Fruit fly (Drosophila melanogaster) whole organism, embryonic: ENCODE results near the gene CG17154.

Experiments
- Blimp-1 ChIP-seq: fragments of 200-800 bp; sonication (Bioruptor generic); optimal IDR thresholded peaks from 3 replicates; lab custom pipeline; 2018; ENCODE audit warnings: missing biosample characterization, missing genetic modification characterization, mild to moderate bottlenecking, moderate library complexity, missing genetic modification reagents
- CG10366 ChIP-seq: fragments of 200-800 bp; sonication (Bioruptor generic); IDR thresholded peaks from 2 replicates; pipeline ENCODE4 v1.3.6; 2022; ENCODE audit warnings: missing biosample characterization, missing genetic modification characterization
- CG11093 ChIP-seq: fragments of 200-800 bp; sonication (Bioruptor generic); IDR thresholded peaks from 3 replicates; pipeline ENCODE4 v1.3.6; 2022; ENCODE audit warnings: missing biosample characterization, missing genetic modification characterization
- CG12942 ChIP-seq: fragments of 200-800 bp; sonication (Bioruptor generic); optimal IDR thresholded peaks from 3 replicates; lab custom pipeline; 2016; ENCODE audit warnings: missing biosample characterization, missing genetic modification characterization
- CG13123 ChIP-seq: fragments of 200-800 bp; sonication (Bioruptor generic); optimal IDR thresholded peaks from 2 replicates; lab custom pipeline; 2016; ENCODE audit warnings: missing biosample characterization, missing genetic modification characterization
- CG13424 ChIP-seq: fragments of 200-800 bp; sonication (Bioruptor generic); optimal IDR thresholded peaks from 2 replicates; lab custom pipeline; 2019; ENCODE audit warnings: missing biosample characterization, mild to moderate bottlenecking, missing genetic modification characterization, moderate library complexity
- CG14050 ChIP-seq: fragments of 200-800 bp; sonication (Bioruptor generic); IDR thresholded peaks from 3 replicates; pipeline ENCODE4 v1.3.6; 2022; ENCODE audit warnings: missing biosample characterization, missing genetic modification characterization
- CG1529 ChIP-seq: fragments of 200-800 bp; sonication (Bioruptor generic); optimal IDR thresholded peaks from 3 replicates; lab custom pipeline; 2018; ENCODE audit warnings: missing biosample characterization, missing genetic modification characterization
- CG15479 ChIP-seq: fragments of 200-800 bp; sonication (Bioruptor generic); optimal IDR thresholded peaks from 3 replicates; lab custom pipeline; 2019; ENCODE audit warnings: missing biosample characterization, mild to moderate bottlenecking, missing genetic modification characterization, moderate library complexity
- CG15514 ChIP-seq: fragments of 200-800 bp; sonication (Bioruptor generic); optimal IDR thresholded peaks from 3 replicates; lab custom pipeline; 2017; ENCODE audit warnings: missing biosample characterization, missing genetic modification characterization, mild to moderate bottlenecking, moderate library complexity, missing genetic modification reagents
- CG15601 ChIP-seq: fragments of 200-800 bp; sonication (Bioruptor generic); optimal IDR thresholded peaks from 3 replicates; lab custom pipeline; 2019; ENCODE audit warnings: missing biosample characterization, mild to moderate bottlenecking, missing genetic modification characterization, moderate library complexity
- CG15696 ChIP-seq: fragments of 200-800 bp; sonication (Bioruptor generic); optimal IDR thresholded peaks from 2 replicates; lab custom pipeline; 2019; ENCODE audit warnings: missing biosample characterization, mild to moderate bottlenecking, missing genetic modification characterization, moderate library complexity
- CG1603 ChIP-seq: fragments of 200-800 bp; sonication (Bioruptor generic); optimal IDR thresholded peaks from 2 replicates; lab custom pipeline; 2019; ENCODE audit warnings: missing biosample characterization, mild to moderate bottlenecking, missing genetic modification characterization, moderate library complexity
- CG16815 ChIP-seq: fragments of 200-800 bp; sonication (Bioruptor generic); optimal IDR thresholded peaks from 3 replicates; lab custom pipeline; 2017; ENCODE audit warnings: missing biosample characterization, mild to moderate bottlenecking, missing genetic modification characterization
- CG3065 ChIP-seq: fragments of 200-800 bp; sonication (Bioruptor generic); optimal IDR thresholded peaks from 2 replicates; lab custom pipeline; 2016; ENCODE audit warnings: missing biosample characterization, missing genetic modification characterization
- CG32767 ChIP-seq: fragments of 200-800 bp; sonication (Bioruptor generic); IDR thresholded peaks from 2 replicates; pipeline ENCODE4 v1.3.6; 2022; ENCODE audit warnings: missing biosample characterization, missing genetic modification characterization
- CG33213 ChIP-seq: fragments of 200-800 bp; sonication (Bioruptor generic); optimal IDR thresholded peaks from 3 replicates; lab custom pipeline; 2016; ENCODE audit warnings: missing biosample characterization, missing genetic modification characterization
- CG33557 ChIP-seq: fragments of 200-800 bp; sonication (Bioruptor generic); optimal IDR thresholded peaks from 2 replicates; lab custom pipeline; 2019; ENCODE audit warnings: missing biosample characterization, mild to moderate bottlenecking, missing genetic modification characterization, moderate library complexity
- CG3847 ChIP-seq: fragments of 200-800 bp; sonication (Bioruptor generic); IDR thresholded peaks from 2 replicates; pipeline ENCODE4 v1.3.6; 2022; ENCODE audit warnings: missing biosample characterization, missing genetic modification characterization
- CG4820 ChIP-seq: fragments of 200-800 bp; sonication (Bioruptor generic); optimal IDR thresholded peaks from 3 replicates; lab custom pipeline; 2016; ENCODE audit warnings: missing biosample characterization, missing genetic modification characterization
- CG8924 ChIP-seq: fragments of 200-800 bp; optimal IDR thresholded peaks from 3 replicates; lab custom pipeline; 2019; ENCODE audit warnings: missing biosample characterization, mild to moderate bottlenecking, missing genetic modification characterization, moderate library complexity
- CG9876 ChIP-seq: fragments of 200-800 bp; sonication (Bioruptor generic); optimal IDR thresholded peaks from 2 replicates; lab custom pipeline; 2016; ENCODE audit warnings: missing biosample characterization, missing genetic modification characterization
- D ChIP-seq, 2 experiments: fragments of 200-800 bp in 1 of 2; fragments of >200 bp in 1 of 2; sonication (Bioruptor generic) in 1 of 2; optimal IDR thresholded peaks; 2 replicates in 1 of 2; 3 replicates in 1 of 2; lab custom pipeline; 2017; ENCODE audit warnings: mild to moderate bottlenecking in 1 of 2, missing biosample characterization in 1 of 2, missing genetic modification characterization in 1 of 2, missing genetic modification reagents in 1 of 2
- D19A ChIP-seq: fragments of 200-800 bp; optimal IDR thresholded peaks from 3 replicates; lab custom pipeline; 2019; ENCODE audit warnings: missing biosample characterization, mild to moderate bottlenecking, missing genetic modification characterization, moderate library complexity
- ERR ChIP-seq: fragments of 200-800 bp; sonication (Bioruptor generic); optimal IDR thresholded peaks from 2 replicates; lab custom pipeline; 2016; ENCODE audit warnings: missing biosample characterization, missing genetic modification characterization
- Hmx ChIP-seq: fragments of 200-800 bp; sonication (Bioruptor generic); optimal IDR thresholded peaks from 2 replicates; lab custom pipeline; 2016; ENCODE audit warnings: missing biosample characterization, missing genetic modification characterization
- Kr ChIP-seq: fragments of 200-800 bp; sonication (Bioruptor generic); optimal IDR thresholded peaks from 2 replicates; lab custom pipeline; 2017; ENCODE audit warnings: missing biosample characterization, mild to moderate bottlenecking, missing genetic modification characterization
- Mad ChIP-seq: fragments of 200-800 bp; sonication (Bioruptor generic); optimal IDR thresholded peaks from 2 replicates; lab custom pipeline; 2016; ENCODE audit warnings: missing biosample characterization, missing genetic modification characterization
- Max ChIP-seq: fragments of 200-800 bp; sonication (Bioruptor generic); optimal IDR thresholded peaks from 2 replicates; lab custom pipeline; 2016; ENCODE audit warnings: missing biosample characterization, mild to moderate bottlenecking, missing genetic modification characterization
- Mes4 ChIP-seq: fragments of 200-800 bp; sonication (Bioruptor generic); optimal IDR thresholded peaks from 2 replicates; lab custom pipeline; 2016; ENCODE audit warnings: missing biosample characterization, missing genetic modification characterization
- Mrtf ChIP-seq: fragments of 200-800 bp; sonication (Bioruptor generic); IDR thresholded peaks from 3 replicates; pipeline ENCODE4 v1.3.6; 2022; ENCODE audit warnings: missing biosample characterization, missing genetic modification characterization
- Nf-YA ChIP-seq: fragments of 200-800 bp; sonication (Bioruptor generic); IDR thresholded peaks from 2 replicates; pipeline ENCODE4 v1.3.6; 2022; ENCODE audit warnings: missing biosample characterization, missing genetic modification characterization
- PHDP ChIP-seq: fragments of 200-800 bp; sonication (Bioruptor generic); optimal IDR thresholded peaks from 3 replicates; lab custom pipeline; 2018; ENCODE audit warnings: missing biosample characterization, mild to moderate bottlenecking, missing genetic modification characterization, moderate library complexity
- Xbp1 ChIP-seq: fragments of 200-800 bp; sonication (Bioruptor generic); optimal IDR thresholded peaks from 3 replicates; lab custom pipeline; 2016; ENCODE audit warnings: missing biosample characterization, mild to moderate bottlenecking, missing genetic modification characterization
- bab2 ChIP-seq: fragments of 200-800 bp; sonication (Bioruptor generic); optimal IDR thresholded peaks from 2 replicates; lab custom pipeline; 2016; ENCODE audit warnings: missing biosample characterization, missing genetic modification characterization
- bcd ChIP-seq: fragments of 200-800 bp; sonication (Bioruptor generic); optimal IDR thresholded peaks from 2 replicates; lab custom pipeline; 2017; ENCODE audit warnings: missing biosample characterization, mild to moderate bottlenecking, missing genetic modification characterization
- bowl ChIP-seq: fragments of 200-800 bp; sonication (Bioruptor generic); IDR thresholded peaks from 2 replicates; pipeline ENCODE4 v1.3.6; 2022; ENCODE audit warnings: missing biosample characterization, missing genetic modification characterization
- dmrt99B ChIP-seq: fragments of 200-800 bp; sonication (Bioruptor generic); optimal IDR thresholded peaks from 2 replicates; lab custom pipeline; 2018; ENCODE audit warnings: missing biosample characterization, mild to moderate bottlenecking, missing genetic modification characterization, moderate library complexity
- gem ChIP-seq: fragments of 200-800 bp; sonication (Bioruptor generic); optimal IDR thresholded peaks from 2 replicates; lab custom pipeline; 2019; ENCODE audit warnings: missing biosample characterization, mild to moderate bottlenecking, missing genetic modification characterization, moderate library complexity
- ind ChIP-seq: fragments of 200-800 bp; sonication (Bioruptor generic); optimal IDR thresholded peaks from 3 replicates; lab custom pipeline; 2016; ENCODE audit warnings: missing biosample characterization, missing genetic modification characterization
- lab ChIP-seq: fragments of 200-800 bp; sonication (Bioruptor generic); optimal IDR thresholded peaks from 3 replicates; lab custom pipeline; 2017; ENCODE audit warnings: missing biosample characterization, missing genetic modification characterization, mild to moderate bottlenecking, moderate library complexity, missing genetic modification reagents
- luna ChIP-seq: fragments of 200-800 bp; sonication (Bioruptor generic); optimal IDR thresholded peaks from 2 replicates; lab custom pipeline; 2016; ENCODE audit warnings: missing biosample characterization, missing genetic modification characterization
- mirr ChIP-seq: fragments of 200-800 bp; sonication (Bioruptor generic); optimal IDR thresholded peaks from 3 replicates; lab custom pipeline; 2018; ENCODE audit warnings: missing biosample characterization, mild to moderate bottlenecking, missing genetic modification characterization
- pzg ChIP-seq: fragments of 200-800 bp; sonication (Bioruptor generic); optimal IDR thresholded peaks from 3 replicates; lab custom pipeline; 2018; ENCODE audit warnings: missing biosample characterization, mild to moderate bottlenecking, missing genetic modification characterization, moderate library complexity
- ro ChIP-seq: fragments of 200-800 bp; sonication (Bioruptor generic); IDR thresholded peaks from 2 replicates; pipeline ENCODE4 v1.3.6; 2022; ENCODE audit warnings: missing biosample characterization, missing genetic modification characterization
- stwl ChIP-seq: fragments of 200-800 bp; sonication (Bioruptor generic); optimal IDR thresholded peaks from 3 replicates; lab custom pipeline; 2018; ENCODE audit warnings: missing biosample characterization, mild to moderate bottlenecking, missing genetic modification characterization, moderate library complexity
- tap ChIP-seq: fragments of 200-800 bp; optimal IDR thresholded peaks from 3 replicates; lab custom pipeline; 2019; ENCODE audit warnings: missing biosample characterization, mild to moderate bottlenecking, missing genetic modification characterization, moderate library complexity
- tio ChIP-seq: fragments of 200-800 bp; sonication (Bioruptor generic); optimal IDR thresholded peaks from 2 replicates; lab custom pipeline; 2017; ENCODE audit warnings: missing biosample characterization, missing genetic modification characterization, inconsistent platforms

CG17154 gene

dm6 chr3L:12081679-12082520 is 6.5 kb upstream of the CG17154 start, which contains the start of gene Sema5c (continued):
- TF ChIP-seq CG32767 (GFP tag; lab: Robert Waterston, UW): no peak
- peak; percentile 87 for TF ChIP-seq CG8924 (tag; lab: Kevin White, UChicago)
- peak; percentile 37 for TF ChIP-seq CG15601 (tag; lab: Kevin White, UChicago)
- no peak for TF ChIP-seq pzg
- TF ChIP-seq Blimp-1 (GFP tag; lab: Kevin White, UChicago): peak; percentile 54
- TF ChIP-seq D19A (tag; lab: Kevin White, UChicago): peak; percentile 57
- TF ChIP-seq bowl (GFP tag; lab: Robert Waterston, UW): no peak
- TF ChIP-seq CG14050 (GFP tag; lab: Robert Waterston, UW): peak; percentile 9; the same call in 1 of the 3 replicates
- peak; percentile 74 for TF ChIP-seq bcd
- peak; percentile 18 for TF ChIP-seq stwl (tag; lab: Kevin White, UChicago)
- peak; percentile 51; the same call in 1 of the 3 replicates for TF ChIP-seq Mrtf (GFP tag; lab: Robert Waterston, UW)
- TF ChIP-seq CG13424 (tag; lab: Kevin White, UChicago): peak; percentile 74
- TF ChIP-seq CG3065 (GFP tag; lab: Kevin White, UChicago): peak; percentile 5
- peak; percentile 0 for TF ChIP-seq ERR (GFP tag; lab: Kevin White, UChicago)
- peak; percentile 39 for TF ChIP-seq bab2
- peak; percentile 83 for TF ChIP-seq CG15696
- no peak for TF ChIP-seq Kr (GFP tag; lab: Kevin White, UChicago)
- peak; percentile 42 for TF ChIP-seq CG4820 (GFP tag; lab: Kevin White, UChicago)
- peak; percentile 38 for TF ChIP-seq ind (GFP tag; lab: Kevin White, UChicago)
- TF ChIP-seq Mad (GFP tag; lab: Kevin White, UChicago): no peak
- TF ChIP-seq CG13123 (GFP tag; lab: Kevin White, UChicago): peak; percentile 46
- peak; percentile 23 for TF ChIP-seq CG1529 (GFP tag; lab: Kevin White, UChicago)
- no peak for TF ChIP-seq CG9876 (GFP tag; lab: Kevin White, UChicago)
- no peak for TF ChIP-seq Hmx (GFP tag; lab: Kevin White, UChicago)
- TF ChIP-seq CG33557 (GFP tag; lab: Kevin White, UChicago): peak; percentile 71
- peak; percentile 59 for TF ChIP-seq PHDP (tag; lab: Kevin White, UChicago)
- TF ChIP-seq CG15514 (GFP tag; lab: Kevin White, UChicago): peak; percentile 11
- peak; percentile 26 for TF ChIP-seq CG12942 (GFP tag; lab: Kevin White, UChicago)
- peak; percentile 52 for TF ChIP-seq mirr
- TF ChIP-seq CG15479: peak; percentile 83
- peak; percentile 40 for TF ChIP-seq lab
- no peak for TF ChIP-seq ro (GFP tag; lab: Robert Waterston, UW)
- TF ChIP-seq D (optimal IDR thresholded peaks at IDR 0.05; lab: Kevin White, UChicago): no peak
- peak; percentile 75 for TF ChIP-seq D (GFP tag; optimal IDR thresholded peaks at IDR 0.05; lab: Kevin White, UChicago)
- TF ChIP-seq CG10366 (GFP tag; lab: Robert Waterston, UW): peak; percentile 64
- TF ChIP-seq tio: peak; percentile 56
- peak; percentile 48 for TF ChIP-seq CG1603
- TF ChIP-seq tap (tag; lab: Kevin White, UChicago): peak; percentile 40
- TF ChIP-seq gem: peak; percentile 87
- 0 out of 3 replicates have a peak, but pooled peaks have one; percentile 39 for TF ChIP-seq CG11093 (GFP tag; lab: Robert Waterston, UW)
- TF ChIP-seq dmrt99B: peak; percentile 77
- TF ChIP-seq CG33213 (GFP tag; lab: Kevin White, UChicago): no peak
- TF ChIP-seq CG3847 (GFP tag; lab: Robert Waterston, UW): no peak
- TF ChIP-seq Max (GFP tag; lab: Kevin White, UChicago): peak; percentile 18
- no peak for TF ChIP-seq Nf-YA (GFP tag; lab: Robert Waterston, UW)
- no peak for TF ChIP-seq Mes4 (GFP tag; lab: Kevin White, UChicago)
- TF ChIP-seq luna (GFP tag; lab: Kevin White, UChicago): no peak
- TF ChIP-seq CG16815 (GFP tag; lab: Kevin White, UChicago): peak; percentile 71
- peak; percentile 59 for TF ChIP-seq Xbp1
